Fruit fly (Drosophila melanogaster) whole organism: ENCODE results near the gene dbo.

ENCODE experiments used
- CG8478 ChIP-seq: fragments of >200 bp; optimal IDR thresholded peaks from 2 replicates; lab custom pipeline; 2018; ENCODE audit warnings: inconsistent platforms
- Dll ChIP-seq: fragments of >200 bp; optimal IDR thresholded peaks from 2 replicates; lab custom pipeline; 2017
- EcR ChIP-seq, 2 experiments: fragments of >200 bp; optimal IDR thresholded peaks; 2 replicates each; lab custom pipeline; 2017; ENCODE audit warnings: missing biosample characterization in 2 of 2, missing genetic modification characterization in 2 of 2, missing genetic modification reagents in 2 of 2
- pan ChIP-seq: fragments of >200 bp; optimal IDR thresholded peaks from 2 replicates; lab custom pipeline; 2017
- psq ChIP-seq: fragments of >200 bp; optimal IDR thresholded peaks from 2 replicates; lab custom pipeline; 2017
- usp ChIP-seq: fragments of >200 bp; optimal IDR thresholded peaks from 2 replicates; lab custom pipeline; 2017; ENCODE audit warnings: missing biosample characterization, missing genetic modification characterization, mixed read lengths

dbo gene

DNA sequence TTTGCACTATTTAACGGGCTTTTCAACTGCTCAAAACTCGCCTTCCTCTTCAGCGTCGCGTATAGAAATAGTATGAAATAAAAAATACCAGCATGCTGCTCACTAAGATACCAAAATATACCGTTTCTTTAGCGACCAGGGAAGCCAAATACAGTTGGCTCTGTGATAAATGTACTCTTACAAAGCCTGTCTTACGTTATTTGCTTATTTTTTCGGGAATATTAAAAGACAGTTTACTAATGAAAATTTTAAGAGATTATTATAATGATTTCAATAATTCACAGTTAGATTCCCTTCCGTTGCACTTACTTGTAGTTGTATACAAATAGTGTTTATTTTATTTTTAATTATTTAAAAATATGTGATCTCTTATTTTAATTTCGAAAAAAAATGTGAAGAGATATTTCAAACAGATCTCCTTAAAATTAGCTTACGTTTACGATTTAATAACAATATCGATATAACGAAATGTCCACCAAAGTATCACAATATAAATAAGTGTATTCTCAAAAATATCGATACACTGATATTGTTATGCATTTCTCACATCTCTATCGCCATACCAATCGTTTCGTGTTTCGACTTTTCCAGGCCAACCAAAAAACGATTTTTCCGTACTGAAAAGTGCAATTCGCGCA is at the start of gene dbo, which contains the start of gene DCP2:
Gene dbo, plus strand, starts transcription at position 542 of the 638 bp plus-strand sequence.
Gene DCP2, minus strand, starts transcription at position 77 of the 638 bp plus-strand sequence.
- TF ChIP-seq psq (lab: Kevin White, UChicago) (no peak), EcR (GFP tag; optimal IDR thresholded peaks at IDR 0.05; lab: Kevin White, UChicago) (no peak), Dll (lab: Kevin White, UChicago) (no peak), CG8478 (lab: Kevin White, UChicago) (no peak), usp (GFP tag; lab: Kevin White, UChicago) (no peak), pan (lab: Kevin White, UChicago) (no peak)

dm6 chr3L:15777383-15777782 is 49.3 kb upstream of the dbo start:
- TF ChIP-seq CG8478 (lab: Kevin White, UChicago) (no peak), usp (GFP tag; lab: Kevin White, UChicago) (no peak), pan (lab: Kevin White, UChicago) (no peak), Dll (lab: Kevin White, UChicago) (no peak), EcR (GFP tag; optimal IDR thresholded peaks at IDR 0.05; lab: Kevin White, UChicago) (no peak), psq (lab: Kevin White, UChicago) (no peak)

dm6 chr3L:15777839-15778238 is 48.8 kb upstream of the dbo start:
- no peak for TF ChIP-seq EcR (GFP tag; optimal IDR thresholded peaks at IDR 0.05; lab: Kevin White, UChicago)
- TF ChIP-seq CG8478 (lab: Kevin White, UChicago), result no peak
- no peak for TF ChIP-seq usp (GFP tag; lab: Kevin White, UChicago)
- TF ChIP-seq pan (lab: Kevin White, UChicago), result no peak
- TF ChIP-seq Dll (lab: Kevin White, UChicago), result no peak
- no peak for TF ChIP-seq psq (lab: Kevin White, UChicago)

dm6 chr3L:15778951-15779350 is 47.7 kb upstream of the dbo start:
- TF ChIP-seq pan (lab: Kevin White, UChicago) (no peak), psq (lab: Kevin White, UChicago) (no peak), CG8478 (lab: Kevin White, UChicago) (no peak), Dll (lab: Kevin White, UChicago) (no peak), usp (GFP tag; lab: Kevin White, UChicago) (no peak), EcR (GFP tag; optimal IDR thresholded peaks at IDR 0.05; lab: Kevin White, UChicago) (no peak)

dm6 chr3L:15785368-15785767 is 41.3 kb upstream of the dbo start:
- no peak for TF ChIP-seq CG8478 (lab: Kevin White, UChicago)
- no peak for TF ChIP-seq pan (lab: Kevin White, UChicago)
- TF ChIP-seq Dll (lab: Kevin White, UChicago), result no peak
- no peak for TF ChIP-seq psq (lab: Kevin White, UChicago)
- TF ChIP-seq EcR (GFP tag; optimal IDR thresholded peaks at IDR 0.05; lab: Kevin White, UChicago), result no peak
- no peak for TF ChIP-seq usp (GFP tag; lab: Kevin White, UChicago)

DNA sequence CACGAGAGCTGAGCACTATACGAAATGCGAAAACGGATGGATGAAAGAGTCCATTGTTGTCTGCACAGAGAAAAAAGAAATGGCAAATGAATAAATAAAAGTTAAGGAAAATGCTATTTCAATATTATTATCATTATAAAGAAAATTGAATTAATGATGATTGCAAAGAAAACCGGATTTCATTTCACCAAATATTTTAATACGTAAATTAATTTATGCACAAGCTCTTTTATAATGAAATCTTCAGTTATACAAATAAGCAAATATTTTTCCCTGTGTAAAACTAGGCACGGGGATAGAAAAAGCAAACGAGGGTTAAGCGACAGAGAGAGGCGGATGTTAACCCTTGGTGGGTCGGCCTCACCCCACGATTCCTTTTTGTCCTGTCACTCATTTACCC is 39.3 kb upstream of the dbo start:
- no peak for TF ChIP-seq EcR (GFP tag; optimal IDR thresholded peaks at IDR 0.05; lab: Kevin White, UChicago)
- TF ChIP-seq CG8478 (lab: Kevin White, UChicago), result no peak
- no peak for TF ChIP-seq usp (GFP tag; lab: Kevin White, UChicago)
- no peak for TF ChIP-seq psq (lab: Kevin White, UChicago)
- no peak for TF ChIP-seq pan (lab: Kevin White, UChicago)
- TF ChIP-seq Dll (lab: Kevin White, UChicago), result no peak

DNA sequence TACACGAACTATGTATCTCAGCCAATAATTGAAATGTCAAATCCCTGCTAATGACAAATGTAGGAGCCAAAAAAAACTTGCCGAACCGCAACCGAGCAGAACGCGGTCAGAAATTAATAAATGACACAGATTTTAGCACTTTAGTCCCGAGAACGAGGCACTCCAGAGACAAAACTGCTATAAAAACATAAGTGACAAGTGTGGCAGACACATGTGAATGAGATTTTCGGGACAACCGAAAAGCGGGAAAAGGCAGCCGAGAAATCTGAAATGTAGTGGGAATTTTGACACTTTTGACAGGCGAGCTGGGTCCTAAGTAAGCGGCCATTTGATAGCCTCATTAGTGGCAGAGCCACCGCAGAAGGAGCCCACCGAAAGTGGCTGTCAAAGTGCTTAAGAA is 35.6 kb upstream of the dbo start:
- TF ChIP-seq psq (lab: Kevin White, UChicago), result no peak
- TF ChIP-seq usp (GFP tag; lab: Kevin White, UChicago), result no peak
- TF ChIP-seq Dll (lab: Kevin White, UChicago), result no peak
- no peak for TF ChIP-seq EcR (GFP tag; optimal IDR thresholded peaks at IDR 0.05; lab: Kevin White, UChicago)
- TF ChIP-seq CG8478 (lab: Kevin White, UChicago), result no peak
- no peak for TF ChIP-seq pan (lab: Kevin White, UChicago)

- TF ChIP-seq CG8478 (lab: Kevin White, UChicago) (no peak), pan (lab: Kevin White, UChicago) (no peak), psq (lab: Kevin White, UChicago) (no peak), Dll (lab: Kevin White, UChicago) (no peak), EcR (GFP tag; optimal IDR thresholded peaks at IDR 0.05; lab: Kevin White, UChicago) (no peak), usp (GFP tag; lab: Kevin White, UChicago) (no peak)
These were observed 32.4 kb upstream of the dbo start for dm6 chr3L:15794311-15794710.

- TF ChIP-seq psq (lab: Kevin White, UChicago) (no peak), usp (GFP tag; lab: Kevin White, UChicago) (no peak), pan (lab: Kevin White, UChicago) (no peak), EcR (GFP tag; optimal IDR thresholded peaks at IDR 0.05; lab: Kevin White, UChicago) (no peak)
These were observed 24.6 kb upstream of the dbo start for dm6 chr3L:15802117-15802516.

- no peak for TF ChIP-seq CG8478 (lab: Kevin White, UChicago)
These were observed 24.0 kb upstream of the dbo start for dm6 chr3L:15802655-15803054.

- TF ChIP-seq EcR (GFP tag; optimal IDR thresholded peaks at IDR 0.05; lab: Kevin White, UChicago) (no peak), psq (lab: Kevin White, UChicago) (no peak), CG8478 (lab: Kevin White, UChicago) (no peak), pan (lab: Kevin White, UChicago) (no peak), usp (GFP tag; lab: Kevin White, UChicago) (no peak), Dll (lab: Kevin White, UChicago) (no peak)
These were observed 18.7 kb upstream of the dbo start, which contains the start of gene CG6244 for dm6 chr3L:15808022-15808421. CG6244 (plus strand) TSS chr3L:15808322.

dm6 chr3L:15808667-15809066 is 18.0 kb upstream of the dbo start:
- TF ChIP-seq Dll (lab: Kevin White, UChicago) (no peak), psq (lab: Kevin White, UChicago) (no peak), pan (lab: Kevin White, UChicago) (no peak), usp (GFP tag; lab: Kevin White, UChicago) (no peak), CG8478 (lab: Kevin White, UChicago) (no peak), EcR (GFP tag; optimal IDR thresholded peaks at IDR 0.05; lab: Kevin White, UChicago) (no peak)
